Fruit fly (Drosophila melanogaster) whole organism, embryonic: ENCODE measurements around the gene CG13898.

Experiments
- Abd-B ChIP-seq: fragments of 200-800 bp; sonication (Bioruptor generic); optimal IDR thresholded peaks from 2 replicates; lab custom pipeline; 2018; ENCODE audit warnings: missing biosample characterization, mild to moderate bottlenecking, missing genetic modification characterization, moderate library complexity
- CG10565 ChIP-seq: fragments of 200-800 bp; sonication (Bioruptor generic); optimal IDR thresholded peaks from 3 replicates; lab custom pipeline; 2016; ENCODE audit warnings: missing biosample characterization, mild to moderate bottlenecking, missing genetic modification characterization
- CG11247 ChIP-seq: fragments of 200-800 bp; sonication (Bioruptor generic); IDR thresholded peaks from 2 replicates; pipeline ENCODE4 v1.3.6; 2022; ENCODE audit warnings: missing biosample characterization, missing genetic modification characterization
- CG11398 ChIP-seq: fragments of 200-800 bp; sonication (Bioruptor generic); optimal IDR thresholded peaks from 2 replicates; lab custom pipeline; 2016; ENCODE audit warnings: missing biosample characterization, missing genetic modification characterization
- CG12155 ChIP-seq: fragments of 200-800 bp; sonication (Bioruptor generic); optimal IDR thresholded peaks from 3 replicates; lab custom pipeline; 2016; ENCODE audit warnings: missing biosample characterization, missing genetic modification characterization
- CG14441 ChIP-seq: fragments of 200-800 bp; sonication (Bioruptor generic); IDR thresholded peaks from 2 replicates; pipeline ENCODE4 v1.3.6; 2022; ENCODE audit warnings: missing biosample characterization, missing genetic modification characterization
- CG17568 ChIP-seq: fragments of 200-800 bp; sonication (Bioruptor generic); optimal IDR thresholded peaks from 2 replicates; lab custom pipeline; 2018; ENCODE audit warnings: missing biosample characterization, mild to moderate bottlenecking, missing genetic modification characterization, moderate library complexity
- CG18476 ChIP-seq: fragments of 200-800 bp; sonication (Bioruptor generic); optimal IDR thresholded peaks from 2 replicates; lab custom pipeline; 2016; ENCODE audit warnings: missing biosample characterization, mild to moderate bottlenecking, missing genetic modification characterization
- CG18599 ChIP-seq: fragments of 200-800 bp; sonication (Bioruptor generic); optimal IDR thresholded peaks from 3 replicates; lab custom pipeline; 2017; ENCODE audit warnings: missing biosample characterization, missing genetic modification characterization, mild to moderate bottlenecking, moderate library complexity, missing genetic modification reagents
- CG2889 ChIP-seq: fragments of 200-800 bp; sonication (Bioruptor generic); IDR thresholded peaks from 3 replicates; pipeline ENCODE4 v1.3.6; 2022; ENCODE audit warnings: missing biosample characterization, missing genetic modification characterization
- CG30403 ChIP-seq: fragments of 200-800 bp; sonication (Bioruptor generic); optimal IDR thresholded peaks from 3 replicates; lab custom pipeline; 2016; ENCODE audit warnings: missing biosample characterization, missing genetic modification characterization
- CG3065 ChIP-seq: fragments of 200-800 bp; sonication (Bioruptor generic); optimal IDR thresholded peaks from 2 replicates; lab custom pipeline; 2016; ENCODE audit warnings: missing biosample characterization, missing genetic modification characterization
- CG33213 ChIP-seq: fragments of 200-800 bp; sonication (Bioruptor generic); optimal IDR thresholded peaks from 3 replicates; lab custom pipeline; 2016; ENCODE audit warnings: missing biosample characterization, missing genetic modification characterization
- CG3847 ChIP-seq: fragments of 200-800 bp; sonication (Bioruptor generic); IDR thresholded peaks from 2 replicates; pipeline ENCODE4 v1.3.6; 2022; ENCODE audit warnings: missing biosample characterization, missing genetic modification characterization
- CG4282 ChIP-seq: fragments of 200-800 bp; sonication (Bioruptor generic); optimal IDR thresholded peaks from 2 replicates; lab custom pipeline; 2016; ENCODE audit warnings: missing biosample characterization, missing genetic modification characterization
- CG4730 ChIP-seq: fragments of 200-800 bp; sonication (Bioruptor generic); IDR thresholded peaks from 2 replicates; pipeline ENCODE4 v1.3.6; 2022; ENCODE audit warnings: missing biosample characterization, missing genetic modification characterization
- CG6254 ChIP-seq: fragments of 200-800 bp; sonication (Bioruptor generic); optimal IDR thresholded peaks from 3 replicates; lab custom pipeline; 2017; ENCODE audit warnings: mild to moderate bottlenecking, missing biosample characterization, missing genetic modification reagents, missing genetic modification characterization
- CG6654 ChIP-seq: fragments of 200-800 bp; sonication (Bioruptor generic); optimal IDR thresholded peaks from 2 replicates; lab custom pipeline; 2017; ENCODE audit warnings: missing biosample characterization, mild to moderate bottlenecking, missing genetic modification characterization
- CG7357 ChIP-seq: fragments of 200-800 bp; sonication (Bioruptor generic); IDR thresholded peaks from 3 replicates; pipeline ENCODE4 v1.3.6; 2022; ENCODE audit warnings: missing biosample characterization, missing genetic modification characterization
- CG8089 ChIP-seq: fragments of 200-800 bp; sonication (Bioruptor generic); optimal IDR thresholded peaks from 3 replicates; lab custom pipeline; 2016; ENCODE audit warnings: missing biosample characterization, missing genetic modification characterization
- CG8359 ChIP-seq: fragments of 200-800 bp; sonication (Bioruptor generic); optimal IDR thresholded peaks from 2 replicates; lab custom pipeline; 2017; ENCODE audit warnings: missing biosample characterization, mild to moderate bottlenecking, missing genetic modification characterization, borderline replicate concordance
- CG8924 ChIP-seq: fragments of 200-800 bp; optimal IDR thresholded peaks from 3 replicates; lab custom pipeline; 2019; ENCODE audit warnings: missing biosample characterization, mild to moderate bottlenecking, missing genetic modification characterization, moderate library complexity
- CG9876 ChIP-seq: fragments of 200-800 bp; sonication (Bioruptor generic); optimal IDR thresholded peaks from 2 replicates; lab custom pipeline; 2016; ENCODE audit warnings: missing biosample characterization, missing genetic modification characterization
- CTCF ChIP-seq: fragments of 200-800 bp; sonication (Bioruptor generic); optimal IDR thresholded peaks from 2 replicates; lab custom pipeline; 2017; ENCODE audit warnings: missing biosample characterization, mild to moderate bottlenecking, missing genetic modification characterization, moderate library complexity
- Dek ChIP-seq: fragments of 200-800 bp; sonication (Bioruptor generic); optimal IDR thresholded peaks from 3 replicates; lab custom pipeline; 2019; ENCODE audit warnings: missing biosample characterization, mild to moderate bottlenecking, missing genetic modification characterization, moderate library complexity
- Dp ChIP-seq: fragments of 200-800 bp; sonication (Bioruptor generic); optimal IDR thresholded peaks from 2 replicates; lab custom pipeline; 2018; ENCODE audit warnings: missing biosample characterization, mild to moderate bottlenecking, missing genetic modification characterization, moderate library complexity
- E2f1 ChIP-seq: fragments of 200-800 bp; sonication (Bioruptor generic); IDR thresholded peaks from 2 replicates; pipeline ENCODE4 v1.3.6; 2022; ENCODE audit warnings: missing biosample characterization, missing genetic modification characterization
- HLHmδ ChIP-seq: fragments of 200-800 bp; sonication (Bioruptor generic); optimal IDR thresholded peaks from 2 replicates; lab custom pipeline; 2018; ENCODE audit warnings: missing biosample characterization, mild to moderate bottlenecking, missing genetic modification characterization, moderate library complexity
- Hr3 ChIP-seq: fragments of 200-800 bp; sonication (Bioruptor generic); optimal IDR thresholded peaks from 3 replicates; lab custom pipeline; 2016; ENCODE audit warnings: missing biosample characterization, missing genetic modification characterization
- Lpt ChIP-seq: fragments of >200 bp; optimal IDR thresholded peaks from 2 replicates; lab custom pipeline; 2018; ENCODE audit warnings: missing biosample characterization, missing genetic modification characterization
- Ptx1 ChIP-seq: fragments of 200-800 bp; sonication (Bioruptor generic); IDR thresholded peaks from 2 replicates; pipeline ENCODE4 v1.3.6; 2022; ENCODE audit warnings: missing biosample characterization, missing genetic modification characterization
- Ravus ChIP-seq: fragments of 200-800 bp; sonication (Bioruptor generic); IDR thresholded peaks from 2 replicates; pipeline ENCODE4 v1.3.6; 2022; ENCODE audit warnings: missing biosample characterization, missing genetic modification characterization
- Taf1 ChIP-seq: fragments of 200-800 bp; sonication (Bioruptor generic); IDR thresholded peaks from 2 replicates; pipeline ENCODE4 v1.3.6; 2022; ENCODE audit warnings: missing biosample characterization, missing genetic modification characterization
- abd-A ChIP-seq: fragments of 200-800 bp; sonication (Bioruptor generic); optimal IDR thresholded peaks from 3 replicates; lab custom pipeline; 2019; ENCODE audit warnings: missing biosample characterization, mild to moderate bottlenecking, missing genetic modification characterization, moderate library complexity
- ato ChIP-seq: fragments of 200-800 bp; sonication (Bioruptor generic); IDR thresholded peaks from 2 replicates; pipeline ENCODE4 v1.3.6; 2022; ENCODE audit warnings: missing biosample characterization, missing genetic modification characterization; ENCODE audit not compliant: partially characterized antibody
- bbx ChIP-seq: fragments of 200-800 bp; sonication (Bioruptor generic); IDR thresholded peaks from 2 replicates; pipeline ENCODE4 v1.3.6; 2022; ENCODE audit warnings: missing biosample characterization, missing genetic modification characterization; ENCODE audit not compliant: partially characterized antibody
- cg ChIP-seq: fragments of 200-800 bp; sonication (Bioruptor generic); optimal IDR thresholded peaks from 3 replicates; lab custom pipeline; 2019; ENCODE audit warnings: missing biosample characterization, mild to moderate bottlenecking, missing genetic modification characterization, moderate library complexity
- ci ChIP-seq: fragments of 200-800 bp; sonication (Bioruptor generic); IDR thresholded peaks from 3 replicates; pipeline ENCODE4 v1.3.6; 2022; ENCODE audit warnings: missing biosample characterization, missing genetic modification characterization
- ems ChIP-seq: fragments of 200-800 bp; sonication (Bioruptor generic); optimal IDR thresholded peaks from 3 replicates; lab custom pipeline; 2016; ENCODE audit warnings: missing biosample characterization, missing genetic modification characterization
- ham ChIP-seq: fragments of 200-800 bp; sonication (Bioruptor generic); IDR thresholded peaks from 2 replicates; pipeline ENCODE4 v1.3.6; 2022; ENCODE audit warnings: missing biosample characterization, missing genetic modification characterization
- ind ChIP-seq: fragments of 200-800 bp; sonication (Bioruptor generic); optimal IDR thresholded peaks from 3 replicates; lab custom pipeline; 2016; ENCODE audit warnings: missing biosample characterization, missing genetic modification characterization
- klu ChIP-seq: fragments of 200-800 bp; sonication (Bioruptor generic); IDR thresholded peaks from 2 replicates; pipeline ENCODE4 v1.3.6; 2022; ENCODE audit warnings: missing biosample characterization, missing genetic modification characterization
- kni ChIP-seq: fragments of 200-800 bp; sonication (Bioruptor generic); optimal IDR thresholded peaks from 3 replicates; lab custom pipeline; 2017; ENCODE audit warnings: mild to moderate bottlenecking, missing biosample characterization, missing genetic modification reagents, missing genetic modification characterization
- luna ChIP-seq: fragments of 200-800 bp; sonication (Bioruptor generic); optimal IDR thresholded peaks from 2 replicates; lab custom pipeline; 2016; ENCODE audit warnings: missing biosample characterization, missing genetic modification characterization
- maf-S ChIP-seq: fragments of 200-800 bp; sonication (Bioruptor generic); optimal IDR thresholded peaks from 2 replicates; lab custom pipeline; 2016; ENCODE audit warnings: missing biosample characterization, missing genetic modification characterization
- nerfin-1 ChIP-seq: fragments of 200-800 bp; sonication (Bioruptor generic); optimal IDR thresholded peaks from 3 replicates; lab custom pipeline; 2019; ENCODE audit warnings: missing biosample characterization, mild to moderate bottlenecking, missing genetic modification characterization, moderate library complexity
- p53 ChIP-seq: fragments of 200-800 bp; sonication (Bioruptor generic); optimal IDR thresholded peaks from 2 replicates; lab custom pipeline; 2016; ENCODE audit warnings: missing biosample characterization, missing genetic modification characterization
- run ChIP-seq: fragments of 200-800 bp; sonication (Bioruptor generic); optimal IDR thresholded peaks from 3 replicates; lab custom pipeline; 2018; ENCODE audit warnings: missing biosample characterization, mild to moderate bottlenecking, missing genetic modification characterization
- slou ChIP-seq: fragments of 200-800 bp; sonication (Bioruptor generic); optimal IDR thresholded peaks from 3 replicates; lab custom pipeline; 2016; ENCODE audit warnings: missing biosample characterization, missing genetic modification characterization
- tll ChIP-seq, 2 experiments: fragments of 200-800 bp in 1 of 2; fragments of >200 bp in 1 of 2; sonication (Bioruptor generic) in 1 of 2; optimal IDR thresholded peaks; 2 replicates each; lab custom pipeline; 2017 to 2019; ENCODE audit warnings: missing biosample characterization in 2 of 2, missing genetic modification characterization in 2 of 2, mild to moderate bottlenecking in 1 of 2, moderate library complexity in 1 of 2
- zen ChIP-seq: fragments of 200-800 bp; sonication (Bioruptor generic); optimal IDR thresholded peaks from 3 replicates; lab custom pipeline; 2018; ENCODE audit warnings: missing biosample characterization, mild to moderate bottlenecking, missing genetic modification characterization, moderate library complexity

The CG13898 gene

DNA sequence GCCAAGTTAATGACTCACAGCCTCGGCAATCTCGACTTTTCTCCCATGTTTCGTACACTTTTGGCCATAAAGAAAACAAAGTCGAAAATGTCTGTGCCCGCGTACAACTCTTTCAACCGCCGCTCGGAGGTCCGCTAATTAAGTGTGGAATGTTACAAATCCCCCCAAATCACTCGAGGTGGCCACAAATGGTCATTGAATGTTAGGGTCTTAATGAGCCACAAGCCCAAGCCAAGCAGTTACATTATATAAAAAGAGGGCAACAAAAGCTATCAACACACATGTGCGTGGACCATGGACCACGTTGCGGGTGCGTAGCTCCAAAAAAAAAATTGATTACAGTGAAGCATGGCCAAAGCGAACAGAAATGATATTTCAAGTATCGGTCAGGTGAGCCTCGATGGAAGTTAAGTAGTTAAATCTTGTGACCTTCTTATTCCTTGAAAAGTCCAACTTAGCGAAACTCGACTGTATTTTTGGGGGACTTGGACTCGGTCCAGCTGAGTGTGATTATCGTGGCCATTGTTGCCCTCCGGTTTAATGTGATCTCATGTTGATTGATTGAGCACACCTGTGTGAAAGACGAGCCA is 15.5 kb upstream of the CG13898 start (continued):
- TF ChIP-seq nerfin-1 (tag; lab: Kevin White, UChicago): peak; percentile 71
- TF ChIP-seq CG7357 (GFP tag; lab: Robert Waterston, UW): peak; percentile 79
- TF ChIP-seq ems (GFP tag; lab: Kevin White, UChicago): peak; percentile 87
- TF ChIP-seq CG4282 (GFP tag; lab: Kevin White, UChicago): peak; percentile 75
- peak; percentile 27 for TF ChIP-seq zen
- TF ChIP-seq CG18599 (GFP tag; lab: Kevin White, UChicago): peak; percentile 90
- TF ChIP-seq HLHmδ: no peak
- peak; percentile 55 for TF ChIP-seq CG6254 (GFP tag; lab: Kevin White, UChicago)
- peak; percentile 77 for TF ChIP-seq abd-A
- peak; percentile 86 for TF ChIP-seq CG11398
- peak; percentile 69 for TF ChIP-seq run (tag; lab: Kevin White, UChicago)
- peak; percentile 76 for TF ChIP-seq Taf1 (GFP tag; lab: Robert Waterston, UW)
- TF ChIP-seq CTCF (GFP tag; lab: Kevin White, UChicago): no peak
- peak; percentile 92 for TF ChIP-seq E2f1 (GFP tag; lab: Robert Waterston, UW)
- no peak for TF ChIP-seq ato (GFP tag; lab: Robert Waterston, UW)
- peak; percentile 48 for TF ChIP-seq CG6654
- no peak for TF ChIP-seq CG10565
- TF ChIP-seq Hr3 (GFP tag; lab: Kevin White, UChicago): peak; percentile 78
- TF ChIP-seq slou (GFP tag; lab: Kevin White, UChicago): peak; percentile 26
- peak; percentile 88 for TF ChIP-seq CG2889 (GFP tag; lab: Robert Waterston, UW)
- TF ChIP-seq maf-S: peak; percentile 83
- no peak for TF ChIP-seq tll (GFP tag; optimal IDR thresholded peaks at IDR 0.05; lab: Kevin White, UChicago)
- TF ChIP-seq Dek: peak; percentile 89
- TF ChIP-seq ind (GFP tag; lab: Kevin White, UChicago): peak; percentile 92
- no peak for TF ChIP-seq Lpt (GFP tag; lab: Kevin White, UChicago)
- TF ChIP-seq ham (GFP tag; lab: Robert Waterston, UW): peak; percentile 77
- peak; percentile 77 for TF ChIP-seq CG17568 (GFP tag; lab: Kevin White, UChicago)
- TF ChIP-seq CG8924 (tag; lab: Kevin White, UChicago): peak; percentile 85
- peak; percentile 91 for TF ChIP-seq CG11247 (GFP tag; lab: Robert Waterston, UW)
- peak; percentile 91 for TF ChIP-seq CG4730 (GFP tag; lab: Robert Waterston, UW)
- peak; percentile 92 for TF ChIP-seq CG3847
- peak; percentile 81 for TF ChIP-seq Abd-B
- no peak for TF ChIP-seq Dp (GFP tag; lab: Kevin White, UChicago)
- TF ChIP-seq CG14441 (GFP tag; lab: Robert Waterston, UW): peak; percentile 94
- peak; percentile 90 for TF ChIP-seq CG30403 (GFP tag; lab: Kevin White, UChicago)
- TF ChIP-seq Ravus (GFP tag; lab: Robert Waterston, UW): peak; percentile 44
- peak; percentile 82 for TF ChIP-seq CG12155 (GFP tag; lab: Kevin White, UChicago)
- TF ChIP-seq CG9876 (GFP tag; lab: Kevin White, UChicago): peak; percentile 69
- TF ChIP-seq CG3065 (GFP tag; lab: Kevin White, UChicago): peak; percentile 41
- TF ChIP-seq CG8089 (GFP tag; lab: Kevin White, UChicago): peak; percentile 84
- no peak for TF ChIP-seq luna (GFP tag; lab: Kevin White, UChicago)
- TF ChIP-seq bbx (GFP tag; lab: Robert Waterston, UW): no peak
- peak; percentile 96 for TF ChIP-seq Ptx1
- peak; percentile 57 for TF ChIP-seq CG8359 (GFP tag; lab: Kevin White, UChicago)
- TF ChIP-seq ci (GFP tag; lab: Robert Waterston, UW): peak; percentile 98
- peak; percentile 88 for TF ChIP-seq CG33213 (GFP tag; lab: Kevin White, UChicago)
- peak; percentile 71 for TF ChIP-seq kni (GFP tag; lab: Kevin White, UChicago)
- TF ChIP-seq CG18476 (GFP tag; lab: Kevin White, UChicago): peak; percentile 76
- TF ChIP-seq p53 (GFP tag; lab: Kevin White, UChicago): peak; percentile 67
- no peak for TF ChIP-seq cg (GFP tag; lab: Kevin White, UChicago)
- TF ChIP-seq klu (GFP tag; lab: Robert Waterston, UW): peak; percentile 83
